Fruit fly (Drosophila melanogaster) whole organism, adult: Measurements from ENCODE around the gene Fibp.

ENCODE experiments used
- CG11617 ChIP-seq: fragments of 200-800 bp; sonication (Bioruptor generic); optimal IDR thresholded peaks from 2 replicates; lab custom pipeline; 2017; ENCODE audit warnings: mild to moderate bottlenecking, missing biosample characterization, missing genetic modification reagents, missing genetic modification characterization
- CG12768 ChIP-seq: fragments of 200-800 bp; sonication (Bioruptor generic); optimal IDR thresholded peaks from 2 replicates; lab custom pipeline; 2017; ENCODE audit warnings: missing biosample characterization, missing genetic modification characterization, mild to moderate bottlenecking, moderate library complexity, missing genetic modification reagents
- CG14711 ChIP-seq: fragments of 200-800 bp; sonication (Bioruptor generic); optimal IDR thresholded peaks from 2 replicates; lab custom pipeline; 2018; ENCODE audit warnings: missing biosample characterization, mild to moderate bottlenecking, missing genetic modification characterization, moderate library complexity
- CG1620 ChIP-seq: fragments of 200-800 bp; sonication (Bioruptor generic); optimal IDR thresholded peaks from 2 replicates; lab custom pipeline; 2016; ENCODE audit warnings: missing biosample characterization, missing genetic modification characterization
- CG33017 ChIP-seq: fragments of 200-800 bp; sonication (Bioruptor generic); optimal IDR thresholded peaks from 2 replicates; lab custom pipeline; 2018; ENCODE audit warnings: missing biosample characterization, mild to moderate bottlenecking, missing genetic modification characterization, moderate library complexity
- CG5204 ChIP-seq: fragments of 200-800 bp; sonication (Bioruptor generic); optimal IDR thresholded peaks from 2 replicates; lab custom pipeline; 2016; ENCODE audit warnings: missing biosample characterization, missing genetic modification characterization
- CG7045 ChIP-seq: fragments of 200-800 bp; sonication (Bioruptor generic); optimal IDR thresholded peaks from 2 replicates; lab custom pipeline; 2017; ENCODE audit warnings: missing biosample characterization, mild to moderate bottlenecking, missing genetic modification characterization
- CG7101 ChIP-seq: fragments of 200-800 bp; sonication (Bioruptor generic); optimal IDR thresholded peaks from 2 replicates; lab custom pipeline; 2018; ENCODE audit warnings: missing biosample characterization, mild to moderate bottlenecking, missing genetic modification characterization, moderate library complexity
- Clk ChIP-seq: fragments of 200-800 bp; sonication (Bioruptor generic); optimal IDR thresholded peaks from 2 replicates; lab custom pipeline; 2017; ENCODE audit warnings: missing biosample characterization, missing genetic modification characterization
- Crg-1 ChIP-seq: fragments of 200-800 bp; sonication (Bioruptor generic); optimal IDR thresholded peaks from 2 replicates; lab custom pipeline; 2016; ENCODE audit warnings: missing biosample characterization, missing genetic modification characterization
- Hr96 ChIP-seq: fragments of 200-800 bp; sonication (Bioruptor generic); optimal IDR thresholded peaks from 2 replicates; lab custom pipeline; 2016; ENCODE audit warnings: missing biosample characterization, missing genetic modification characterization
- Mnt ChIP-seq: fragments of 200-800 bp; sonication (Bioruptor generic); optimal IDR thresholded peaks from 2 replicates; lab custom pipeline; 2016; ENCODE audit warnings: missing biosample characterization, mild to moderate bottlenecking, missing genetic modification characterization
- bab1 ChIP-seq: fragments of 200-800 bp; sonication (Bioruptor generic); optimal IDR thresholded peaks from 3 replicates; lab custom pipeline; 2019; ENCODE audit warnings: missing biosample characterization, mild to moderate bottlenecking, missing genetic modification characterization, moderate library complexity
- cic ChIP-seq: fragments of 200-800 bp; sonication (Bioruptor generic); optimal IDR thresholded peaks from 2 replicates; lab custom pipeline; 2017; ENCODE audit warnings: missing biosample characterization, mild to moderate bottlenecking, missing genetic modification characterization, moderate library complexity
- cnc ChIP-seq, 2 experiments: fragments of >200 bp; optimal IDR thresholded peaks; 2 replicates each; lab custom pipeline; 2017
- kay ChIP-seq: fragments of 200-800 bp; sonication (Bioruptor generic); peaks from one replicate; lab custom pipeline; 2016; ENCODE audit warnings: missing biosample characterization, missing genetic modification characterization, borderline replicate concordance
- ovo ChIP-seq: fragments of 200-800 bp; sonication (Bioruptor generic); optimal IDR thresholded peaks from 2 replicates; lab custom pipeline; 2016; ENCODE audit warnings: missing biosample characterization, missing genetic modification characterization
- pad ChIP-seq: fragments of 200-800 bp; sonication (Bioruptor generic); optimal IDR thresholded peaks from 3 replicates; lab custom pipeline; 2017; ENCODE audit warnings: missing biosample characterization, missing genetic modification characterization, mild to moderate bottlenecking, moderate library complexity, missing genetic modification reagents
- tj ChIP-seq: fragments of 200-800 bp; sonication (Bioruptor generic); optimal IDR thresholded peaks from 3 replicates; lab custom pipeline; 2017; ENCODE audit warnings: missing biosample characterization, mild to moderate bottlenecking, missing genetic modification characterization, moderate library complexity
- toe ChIP-seq: fragments of 200-800 bp; sonication (Bioruptor generic); optimal IDR thresholded peaks from 2 replicates; lab custom pipeline; 2016; ENCODE audit warnings: missing biosample characterization, missing genetic modification characterization

Fibp gene

dm6 chr3L:19815472-19816150, 2.2 kb downstream of the Fibp start, which contains the start of gene cyc:
Gene cyc (minus strand): TSS chr3L:19815938.
- TF ChIP-seq bab1 (GFP tag; lab: Kevin White, UChicago) (peak; percentile 53), CG7101 (tag; lab: Kevin White, UChicago) (peak; percentile 44), CG33017 (tag; lab: Kevin White, UChicago) (peak; percentile 57), CG1620 (GFP tag; lab: Kevin White, UChicago) (no peak), Mnt (GFP tag; lab: Kevin White, UChicago) (peak; percentile 60), cic (peak; percentile 75), CG11617 (peak; percentile 54), CG5204 (no peak), CG7045 (peak; percentile 10), pad (peak; percentile 27), cnc (optimal IDR thresholded peaks at IDR 0.05; lab: Kevin White, UChicago) (no peak), tj (GFP tag; lab: Kevin White, UChicago) (peak; percentile 55), toe (GFP tag; lab: Kevin White, UChicago) (no peak), kay (GFP tag; lab: Kevin White, UChicago) (no peak), CG12768 (GFP tag; lab: Kevin White, UChicago) (peak; percentile 74), ovo (GFP tag; lab: Kevin White, UChicago) (peak; percentile 71)

- TF ChIP-seq CG11617 (no peak), tj (GFP tag; lab: Kevin White, UChicago) (peak; percentile 48), CG33017 (tag; lab: Kevin White, UChicago) (no peak), CG12768 (GFP tag; lab: Kevin White, UChicago) (peak; percentile 3), cic (no peak), bab1 (GFP tag; lab: Kevin White, UChicago) (peak; percentile 37), Mnt (GFP tag; lab: Kevin White, UChicago) (peak; percentile 6)
These were observed 4.5 kb downstream of the Fibp start, which contains the start of gene Cyp305a1 for dm6 chr3L:19813075-19813903. Gene Cyp305a1 (minus strand): TSS chr3L:19813339.

- TF ChIP-seq CG33017 (tag; lab: Kevin White, UChicago) = no peak
- TF ChIP-seq tj (GFP tag; lab: Kevin White, UChicago) = no peak
- TF ChIP-seq pad = no peak
- TF ChIP-seq Clk (GFP tag; lab: Kevin White, UChicago) = no peak
- TF ChIP-seq CG1620 (GFP tag; lab: Kevin White, UChicago) = no peak
- TF ChIP-seq cic = no peak
- no peak for TF ChIP-seq CG11617
- no peak for TF ChIP-seq Hr96 (GFP tag; lab: Kevin White, UChicago)
- TF ChIP-seq CG5204 = no peak
- no peak for TF ChIP-seq CG7045
- no peak for TF ChIP-seq bab1 (GFP tag; lab: Kevin White, UChicago)
- no peak for TF ChIP-seq toe (GFP tag; lab: Kevin White, UChicago)
- no peak for TF ChIP-seq CG12768 (GFP tag; lab: Kevin White, UChicago)
- TF ChIP-seq cnc (optimal IDR thresholded peaks at IDR 0.05; lab: Kevin White, UChicago) = no peak
- no peak for TF ChIP-seq CG7101 (tag; lab: Kevin White, UChicago)
- TF ChIP-seq ovo (GFP tag; lab: Kevin White, UChicago) = no peak
- TF ChIP-seq kay (GFP tag; lab: Kevin White, UChicago) = no peak
These were observed 5.3 kb downstream of the Fibp start for dm6 chr3L:19812491-19812890.

dm6 chr3L:19807521-19807920, 10.2 kb downstream of the Fibp start:
- no peak for TF ChIP-seq CG11617
- no peak for TF ChIP-seq CG7101 (tag; lab: Kevin White, UChicago)
- no peak for TF ChIP-seq cic
- no peak for TF ChIP-seq Hr96 (GFP tag; lab: Kevin White, UChicago)
- no peak for TF ChIP-seq pad
- TF ChIP-seq Mnt (GFP tag; lab: Kevin White, UChicago) = no peak
- no peak for TF ChIP-seq bab1 (GFP tag; lab: Kevin White, UChicago)
- no peak for TF ChIP-seq Crg-1 (GFP tag; lab: Kevin White, UChicago)
- no peak for TF ChIP-seq cnc (optimal IDR thresholded peaks at IDR 0.05; lab: Kevin White, UChicago)
- no peak for TF ChIP-seq CG5204
- no peak for TF ChIP-seq toe (GFP tag; lab: Kevin White, UChicago)
- TF ChIP-seq CG14711 (tag; lab: Kevin White, UChicago) = no peak
- TF ChIP-seq CG33017 (tag; lab: Kevin White, UChicago) = no peak
- TF ChIP-seq kay (GFP tag; lab: Kevin White, UChicago) = no peak
- TF ChIP-seq CG7045 = no peak
- TF ChIP-seq tj (GFP tag; lab: Kevin White, UChicago) = no peak
- TF ChIP-seq Clk (GFP tag; lab: Kevin White, UChicago) = no peak
- no peak for TF ChIP-seq CG1620 (GFP tag; lab: Kevin White, UChicago)
- no peak for TF ChIP-seq CG12768 (GFP tag; lab: Kevin White, UChicago)
- TF ChIP-seq ovo (GFP tag; lab: Kevin White, UChicago) = no peak

- TF ChIP-seq CG1620 (GFP tag; lab: Kevin White, UChicago) (no peak), pad (no peak), bab1 (GFP tag; lab: Kevin White, UChicago) (peak; percentile 9), cic (peak; percentile 8), CG5204 (no peak), CG7045 (no peak), Clk (GFP tag; lab: Kevin White, UChicago) (no peak), CG33017 (tag; lab: Kevin White, UChicago) (no peak), Mnt (GFP tag; lab: Kevin White, UChicago) (peak; percentile 76), cnc (optimal IDR thresholded peaks at IDR 0.05; lab: Kevin White, UChicago) (no peak), kay (GFP tag; lab: Kevin White, UChicago) (no peak), CG11617 (peak; percentile 7), CG12768 (GFP tag; lab: Kevin White, UChicago) (no peak), CG14711 (tag; lab: Kevin White, UChicago) (no peak), CG7101 (tag; lab: Kevin White, UChicago) (no peak), ovo (GFP tag; lab: Kevin White, UChicago) (no peak), Crg-1 (GFP tag; lab: Kevin White, UChicago) (peak; percentile 26), toe (GFP tag; lab: Kevin White, UChicago) (no peak), tj (GFP tag; lab: Kevin White, UChicago) (peak; percentile 42), Hr96 (GFP tag; lab: Kevin White, UChicago) (no peak)
These were observed 10.7 kb downstream of the Fibp start, which contains the start of the genes CG14104 and Kap-alpha1 for dm6 chr3L:19807103-19807502. Gene CG14104 (minus strand): TSS chr3L:19807199. Gene Kap-alpha1 (plus strand): TSS chr3L:19807232.
